Fruit fly (Drosophila melanogaster) whole organism, embryonic: ENCODE data around the gene CG5968.

Experiments
- Awh ChIP-seq: fragments of 200-800 bp; sonication (Bioruptor generic); IDR thresholded peaks from 2 replicates; pipeline ENCODE4, ENCODE4 v1.3.6; 2022; ENCODE audit warnings: missing biosample characterization, missing genetic modification characterization
- BEAF-32 ChIP-seq: fragments of 200-800 bp; sonication (Bioruptor generic); optimal IDR thresholded peaks from 3 replicates; lab custom pipeline; 2017; ENCODE audit warnings: missing biosample characterization, missing genetic modification characterization, mild to moderate bottlenecking, moderate library complexity, missing genetic modification reagents
- CG11093 ChIP-seq: fragments of 200-800 bp; sonication (Bioruptor generic); IDR thresholded peaks from 3 replicates; pipeline ENCODE4 v1.3.6; 2022; ENCODE audit warnings: missing biosample characterization, missing genetic modification characterization
- CG1233 ChIP-seq: fragments of 200-800 bp; sonication (Bioruptor generic); optimal IDR thresholded peaks from 4 replicates; lab custom pipeline; 2018; ENCODE audit warnings: missing biosample characterization, mild to moderate bottlenecking, missing genetic modification characterization
- CG13123 ChIP-seq: fragments of 200-800 bp; sonication (Bioruptor generic); optimal IDR thresholded peaks from 2 replicates; lab custom pipeline; 2016; ENCODE audit warnings: missing biosample characterization, missing genetic modification characterization
- CG14050 ChIP-seq: fragments of 200-800 bp; sonication (Bioruptor generic); IDR thresholded peaks from 3 replicates; pipeline ENCODE4 v1.3.6; 2022; ENCODE audit warnings: missing biosample characterization, missing genetic modification characterization
- CG15011 ChIP-seq: fragments of 200-800 bp; sonication (Bioruptor generic); optimal IDR thresholded peaks from 3 replicates; lab custom pipeline; 2018; ENCODE audit warnings: missing biosample characterization, mild to moderate bottlenecking, missing genetic modification characterization
- CG16779 ChIP-seq: fragments of 200-800 bp; sonication (Bioruptor generic); IDR thresholded peaks from 2 replicates; pipeline ENCODE4 v1.3.6; 2022; ENCODE audit warnings: missing biosample characterization, missing genetic modification characterization
- CG32532 ChIP-seq: fragments of 200-800 bp; sonication (Bioruptor generic); IDR thresholded peaks from 2 replicates; pipeline ENCODE4 v1.3.6; 2022; ENCODE audit warnings: missing biosample characterization, missing genetic modification characterization
- CG3281 ChIP-seq: fragments of 200-800 bp; sonication (Bioruptor generic); optimal IDR thresholded peaks from 3 replicates; lab custom pipeline; 2017; ENCODE audit warnings: missing biosample characterization, mild to moderate bottlenecking, missing genetic modification characterization
- CG34224 ChIP-seq: fragments of 200-800 bp; sonication (Bioruptor generic); IDR thresholded peaks from 3 replicates; pipeline ENCODE4 v1.3.6; 2022; ENCODE audit warnings: missing biosample characterization, missing genetic modification characterization; ENCODE audit not compliant: partially characterized antibody
- CG3847 ChIP-seq: fragments of 200-800 bp; sonication (Bioruptor generic); IDR thresholded peaks from 2 replicates; pipeline ENCODE4 v1.3.6; 2022; ENCODE audit warnings: missing biosample characterization, missing genetic modification characterization
- CG4360 ChIP-seq: fragments of 200-800 bp; sonication (Bioruptor generic); IDR thresholded peaks from 2 replicates; pipeline ENCODE4 v1.3.6; 2022; ENCODE audit warnings: missing biosample characterization, missing genetic modification characterization
- CG5245 ChIP-seq: fragments of 200-800 bp; sonication (Bioruptor generic); optimal IDR thresholded peaks from 3 replicates; lab custom pipeline; 2016; ENCODE audit warnings: missing biosample characterization, missing genetic modification characterization
- CG7839 ChIP-seq: fragments of 200-800 bp; sonication (Bioruptor generic); optimal IDR thresholded peaks from 3 replicates; lab custom pipeline; 2018; ENCODE audit warnings: missing biosample characterization, mild to moderate bottlenecking, missing genetic modification characterization, moderate library complexity
- CG8290 ChIP-seq, 3 experiments: fragments of 200-800 bp; sonication (Bioruptor generic); optimal IDR thresholded peaks; 2 replicates each; lab custom pipeline; 2016 to 2019; ENCODE audit warnings: missing biosample characterization in 3 of 3, missing genetic modification characterization in 3 of 3, mild to moderate bottlenecking in 2 of 3, moderate library complexity in 1 of 3
- CG9817 ChIP-seq: fragments of 200-800 bp; sonication (Bioruptor generic); optimal IDR thresholded peaks from 2 replicates; lab custom pipeline; 2018; ENCODE audit warnings: missing biosample characterization, mild to moderate bottlenecking, missing genetic modification characterization, moderate library complexity
- CTCF ChIP-seq: fragments of 200-800 bp; sonication (Bioruptor generic); optimal IDR thresholded peaks from 2 replicates; lab custom pipeline; 2017; ENCODE audit warnings: missing biosample characterization, mild to moderate bottlenecking, missing genetic modification characterization, moderate library complexity
- D ChIP-seq, 2 experiments: fragments of 200-800 bp in 1 of 2; fragments of >200 bp in 1 of 2; sonication (Bioruptor generic) in 1 of 2; optimal IDR thresholded peaks; 2 replicates in 1 of 2; 3 replicates in 1 of 2; lab custom pipeline; 2017; ENCODE audit warnings: mild to moderate bottlenecking in 1 of 2, missing biosample characterization in 1 of 2, missing genetic modification characterization in 1 of 2, missing genetic modification reagents in 1 of 2
- Dad ChIP-seq: fragments of 200-800 bp; sonication (Bioruptor generic); optimal IDR thresholded peaks from 3 replicates; lab custom pipeline; 2016; ENCODE audit warnings: missing biosample characterization, missing genetic modification characterization
- Gug ChIP-seq: fragments of 200-800 bp; sonication (Bioruptor generic); IDR thresholded peaks from 4 replicates; pipeline ENCODE4 v1.3.6; 2022; ENCODE audit warnings: missing biosample characterization, missing genetic modification characterization
- H15 ChIP-seq: fragments of 200-800 bp; sonication (Bioruptor generic); IDR thresholded peaks from 3 replicates; pipeline ENCODE4 v1.3.6; 2022; ENCODE audit warnings: missing biosample characterization, missing genetic modification characterization
- HLH3B ChIP-seq: fragments of 200-800 bp; sonication (Bioruptor generic); IDR thresholded peaks from 2 replicates; pipeline ENCODE4 v1.3.6; 2022; ENCODE audit warnings: missing biosample characterization, missing genetic modification characterization
- Hr39 ChIP-seq: fragments of >200 bp; optimal IDR thresholded peaks from 2 replicates; lab custom pipeline; 2017
- Hr51 ChIP-seq, 2 experiments: fragments of 200-800 bp; sonication (Bioruptor generic); optimal IDR thresholded peaks; 2 replicates in 1 of 2; 3 replicates in 1 of 2; lab custom pipeline; 2016 to 2018; ENCODE audit warnings: missing biosample characterization in 2 of 2, missing genetic modification characterization in 2 of 2, mild to moderate bottlenecking in 1 of 2, moderate library complexity in 1 of 2
- Med ChIP-seq: fragments of 200-800 bp; sonication (Bioruptor generic); peaks from one replicate; lab custom pipeline; 2016; ENCODE audit warnings: missing biosample characterization, missing genetic modification characterization, mild to moderate bottlenecking, inconsistent platforms, moderate library complexity
- NFAT ChIP-seq: fragments of 200-800 bp; sonication (Bioruptor generic); IDR thresholded peaks from 2 replicates; pipeline ENCODE4 v1.3.6; 2022; ENCODE audit warnings: missing biosample characterization, missing genetic modification characterization
- Nf-YC ChIP-seq: fragments of 200-800 bp; optimal IDR thresholded peaks from 3 replicates; lab custom pipeline; 2019; ENCODE audit warnings: missing biosample characterization, mild to moderate bottlenecking, missing genetic modification characterization, moderate library complexity
- Ssrp ChIP-seq: fragments of 200-800 bp; sonication (Bioruptor generic); optimal IDR thresholded peaks from 2 replicates; lab custom pipeline; 2018; ENCODE audit warnings: missing biosample characterization, mild to moderate bottlenecking, missing genetic modification characterization, moderate library complexity
- abd-A ChIP-seq: fragments of 200-800 bp; sonication (Bioruptor generic); optimal IDR thresholded peaks from 3 replicates; lab custom pipeline; 2019; ENCODE audit warnings: missing biosample characterization, mild to moderate bottlenecking, missing genetic modification characterization, moderate library complexity
- ac ChIP-seq: fragments of 200-800 bp; sonication (Bioruptor generic); optimal IDR thresholded peaks from 3 replicates; lab custom pipeline; 2017; ENCODE audit warnings: missing biosample characterization, mild to moderate bottlenecking, missing genetic modification characterization
- ara ChIP-seq: fragments of 200-800 bp; sonication (Bioruptor generic); IDR thresholded peaks from 2 replicates; pipeline ENCODE4 v1.3.6; 2022; ENCODE audit warnings: missing biosample characterization, missing genetic modification characterization
- caup ChIP-seq: fragments of 200-800 bp; sonication (Bioruptor generic); optimal IDR thresholded peaks from 3 replicates; lab custom pipeline; 2017; ENCODE audit warnings: missing biosample characterization, mild to moderate bottlenecking, missing genetic modification characterization, moderate library complexity; ENCODE audit not compliant: severe bottlenecking
- chinmo ChIP-seq: fragments of 200-800 bp; sonication (Bioruptor generic); IDR thresholded peaks from 4 replicates; pipeline ENCODE4 v1.3.6; 2022; ENCODE audit warnings: missing biosample characterization, missing genetic modification characterization; ENCODE audit not compliant: partially characterized antibody
- dm ChIP-seq: fragments of 200-800 bp; sonication (Bioruptor generic); optimal IDR thresholded peaks from 3 replicates; lab custom pipeline; 2016; ENCODE audit warnings: missing biosample characterization, missing genetic modification characterization
- dmrt99B ChIP-seq: fragments of 200-800 bp; sonication (Bioruptor generic); optimal IDR thresholded peaks from 2 replicates; lab custom pipeline; 2018; ENCODE audit warnings: missing biosample characterization, mild to moderate bottlenecking, missing genetic modification characterization, moderate library complexity
- dpn ChIP-seq, 2 experiments: fragments of 200-800 bp; sonication (Bioruptor generic); optimal IDR thresholded peaks; 3 replicates each; lab custom pipeline; 2016; ENCODE audit warnings: missing biosample characterization in 2 of 2, missing genetic modification characterization in 2 of 2
- en ChIP-seq: fragments of 200-800 bp; sonication (Bioruptor generic); optimal IDR thresholded peaks from 2 replicates; lab custom pipeline; 2016; ENCODE audit warnings: missing biosample characterization, missing genetic modification characterization
- fd102C ChIP-seq: fragments of 200-800 bp; sonication (Bioruptor generic); optimal IDR thresholded peaks from 2 replicates; lab custom pipeline; 2018; ENCODE audit warnings: missing biosample characterization, mild to moderate bottlenecking, missing genetic modification characterization, moderate library complexity
- fd3F ChIP-seq: fragments of 200-800 bp; sonication (Bioruptor generic); optimal IDR thresholded peaks from 2 replicates; lab custom pipeline; 2018; ENCODE audit warnings: missing biosample characterization, mild to moderate bottlenecking, missing genetic modification characterization, moderate library complexity
- fru ChIP-seq: fragments of >200 bp; optimal IDR thresholded peaks from 2 replicates; lab custom pipeline; 2017
- her ChIP-seq: fragments of 200-800 bp; sonication (Bioruptor generic); optimal IDR thresholded peaks from 2 replicates; lab custom pipeline; 2016; ENCODE audit warnings: missing biosample characterization, missing genetic modification characterization
- lbe ChIP-seq: fragments of 200-800 bp; sonication (Bioruptor generic); optimal IDR thresholded peaks from 2 replicates; lab custom pipeline; 2016; ENCODE audit warnings: missing biosample characterization, mild to moderate bottlenecking, missing genetic modification characterization
- pfk ChIP-seq: fragments of 200-800 bp; sonication (Bioruptor generic); optimal IDR thresholded peaks from 2 replicates; lab custom pipeline; 2018; ENCODE audit warnings: missing biosample characterization, mild to moderate bottlenecking, missing genetic modification characterization, moderate library complexity
- pzg ChIP-seq: fragments of 200-800 bp; sonication (Bioruptor generic); optimal IDR thresholded peaks from 3 replicates; lab custom pipeline; 2018; ENCODE audit warnings: missing biosample characterization, mild to moderate bottlenecking, missing genetic modification characterization, moderate library complexity
- shn ChIP-seq: fragments of 200-800 bp; sonication (Bioruptor generic); optimal IDR thresholded peaks from 3 replicates; lab custom pipeline; 2016; ENCODE audit warnings: missing biosample characterization, missing genetic modification characterization
- sqz ChIP-seq: fragments of 200-800 bp; sonication (Bioruptor generic); optimal IDR thresholded peaks from 3 replicates; lab custom pipeline; 2018; ENCODE audit warnings: missing biosample characterization, mild to moderate bottlenecking, missing genetic modification characterization
- ssp ChIP-seq: fragments of 200-800 bp; sonication (Bioruptor generic); IDR thresholded peaks from 2 replicates; pipeline ENCODE4 v1.3.6; 2022; ENCODE audit warnings: missing biosample characterization, missing genetic modification characterization
- tap ChIP-seq: fragments of 200-800 bp; optimal IDR thresholded peaks from 3 replicates; lab custom pipeline; 2019; ENCODE audit warnings: missing biosample characterization, mild to moderate bottlenecking, missing genetic modification characterization, moderate library complexity
- tll ChIP-seq, 2 experiments: fragments of 200-800 bp in 1 of 2; fragments of >200 bp in 1 of 2; sonication (Bioruptor generic) in 1 of 2; optimal IDR thresholded peaks; 2 replicates each; lab custom pipeline; 2017 to 2019; ENCODE audit warnings: missing biosample characterization in 2 of 2, missing genetic modification characterization in 2 of 2, mild to moderate bottlenecking in 1 of 2, moderate library complexity in 1 of 2
- wor ChIP-seq: fragments of 200-800 bp; sonication (Bioruptor generic); IDR thresholded peaks from 2 replicates; pipeline ENCODE4 v1.3.6; 2022; ENCODE audit warnings: missing biosample characterization, missing genetic modification characterization

Gene CG5968

DNA sequence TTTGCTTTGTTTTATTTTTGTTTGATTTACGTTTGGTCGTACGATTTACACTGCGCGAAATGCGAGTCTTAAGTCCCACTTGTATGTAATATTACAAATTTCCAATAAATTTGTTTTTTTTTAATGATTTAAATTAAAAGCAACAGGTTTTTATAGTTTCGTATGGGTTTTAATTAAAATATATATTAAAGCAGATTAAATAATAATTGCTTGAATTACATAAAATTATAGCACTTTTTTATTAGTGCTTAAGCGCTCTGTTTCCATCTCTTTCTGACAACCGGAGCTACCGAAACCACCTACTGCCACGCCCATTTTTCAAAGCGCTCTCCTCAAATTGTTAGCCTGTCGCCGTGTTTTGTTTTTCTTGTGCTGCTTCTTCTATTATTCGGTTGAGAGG is 8.0 kb downstream of the CG5968 start (continued):
- no peak for TF ChIP-seq pzg (GFP tag; lab: Kevin White, UChicago)
- TF ChIP-seq HLH3B (GFP tag; lab: Robert Waterston, UW): peak; percentile 31; the same call in 1 of the 2 replicates
- TF ChIP-seq Ssrp (tag; lab: Kevin White, UChicago): no peak
- no peak for TF ChIP-seq wor (GFP tag; lab: Robert Waterston, UW)
- peak; percentile 27 for TF ChIP-seq Med
- no peak for TF ChIP-seq NFAT (GFP tag; lab: Robert Waterston, UW)
- no peak for TF ChIP-seq abd-A (tag; lab: Kevin White, UChicago)
- TF ChIP-seq ssp (GFP tag; lab: Robert Waterston, UW): no peak
- no peak for TF ChIP-seq dm
- TF ChIP-seq Awh: 0 out of 2 replicates have a peak, but pooled peaks have one; percentile 44
- no peak for TF ChIP-seq chinmo
- no peak for TF ChIP-seq BEAF-32
- TF ChIP-seq CG4360: no peak
- no peak for TF ChIP-seq Gug (GFP tag; lab: Robert Waterston, UW)
- no peak for TF ChIP-seq ara (GFP tag; lab: Robert Waterston, UW)
- peak; percentile 12 for TF ChIP-seq caup (GFP tag; lab: Kevin White, UChicago)
- no peak for TF ChIP-seq CG1233
- no peak for TF ChIP-seq Hr39
- TF ChIP-seq en (GFP tag; lab: Kevin White, UChicago): no peak
- peak; percentile 2 for TF ChIP-seq CG3281 (GFP tag; lab: Kevin White, UChicago)
- TF ChIP-seq fd3F (GFP tag; lab: Kevin White, UChicago): no peak
- no peak for TF ChIP-seq CG13123
- 0 out of 2 replicates have a peak, but pooled peaks have one; percentile 21 for TF ChIP-seq CG3847 (GFP tag; lab: Robert Waterston, UW)
- peak; percentile 21 for TF ChIP-seq CG7839
- no peak for TF ChIP-seq sqz (GFP tag; lab: Kevin White, UChicago)
- TF ChIP-seq CG11093: 0 out of 3 replicates have a peak, but pooled peaks have one; percentile 26
- TF ChIP-seq CG16779 (GFP tag; lab: Robert Waterston, UW): no peak
- no peak for TF ChIP-seq CG34224 (GFP tag; lab: Robert Waterston, UW)
- TF ChIP-seq ac: no peak
- no peak for TF ChIP-seq D (optimal IDR thresholded peaks at IDR 0.05; lab: Kevin White, UChicago)
- no peak for TF ChIP-seq D (GFP tag; optimal IDR thresholded peaks at IDR 0.05; lab: Kevin White, UChicago)
- no peak for TF ChIP-seq shn (GFP tag; lab: Kevin White, UChicago)
- TF ChIP-seq fd102C (GFP tag; lab: Kevin White, UChicago): no peak
- peak in 1 of 2 experiments; percentile 4 for TF ChIP-seq Hr51 (GFP tag; optimal IDR thresholded peaks at IDR 0.05; lab: Kevin White, UChicago)
- TF ChIP-seq pfk: no peak
- TF ChIP-seq H15 (GFP tag; lab: Robert Waterston, UW): peak; percentile 37; the same call in 1 of the 3 replicates
- TF ChIP-seq CG5245 (GFP tag; lab: Kevin White, UChicago): no peak
- TF ChIP-seq fru (lab: Kevin White, UChicago): no peak
- TF ChIP-seq tll (GFP tag; optimal IDR thresholded peaks at IDR 0.05; lab: Kevin White, UChicago): no peak
- TF ChIP-seq Dad (GFP tag; lab: Kevin White, UChicago): no peak
- no peak for TF ChIP-seq tap (tag; lab: Kevin White, UChicago)
- TF ChIP-seq CG32532 (GFP tag; lab: Robert Waterston, UW): peak; percentile 44; the same call in 1 of the 2 replicates
- no peak for TF ChIP-seq Nf-YC (tag; lab: Kevin White, UChicago)
- peak; percentile 31 for TF ChIP-seq dmrt99B (tag; lab: Kevin White, UChicago)
- no peak for TF ChIP-seq CG9817
- no peak for TF ChIP-seq CG8290 (GFP tag; optimal IDR thresholded peaks at IDR 0.05; lab: Kevin White, UChicago)
- no peak for TF ChIP-seq CG8290 (tag; optimal IDR thresholded peaks at IDR 0.05; lab: Kevin White, UChicago)
- no peak for TF ChIP-seq CTCF
- no peak for TF ChIP-seq CG14050 (GFP tag; lab: Robert Waterston, UW)
- TF ChIP-seq her (GFP tag; lab: Kevin White, UChicago): no peak
- no peak for TF ChIP-seq lbe (GFP tag; lab: Kevin White, UChicago)
- TF ChIP-seq dpn (GFP tag; optimal IDR thresholded peaks at IDR 0.05; lab: Kevin White, UChicago): no peak
- TF ChIP-seq CG15011: no peak
